Worm (Caenorhabditis elegans): Measurements from ENCODE around the gene F22E5.1.

ce11 chrII:2725561-2725960, 52.0 kb downstream of the F22E5.1 start, which contains the start of the genes T05A8.11 and nep-2:
- TF ChIP-seq ztf-11 (tag; optimal IDR thresholded peaks at IDR 0.05) (no peak), nfya-1 (tag; optimal IDR thresholded peaks at IDR 0.05; ENCODE audit: insufficient read depth) (no peak), pha-4 (tag; optimal IDR thresholded peaks at IDR 0.05) (no peak), lin-15B (tag; optimal IDR thresholded peaks at IDR 0.05) (no peak), nhr-11 (tag; optimal IDR thresholded peaks at IDR 0.05) (no peak), mdl-1 (tag; optimal IDR thresholded peaks at IDR 0.05) (no peak), elt-3 (tag; optimal IDR thresholded peaks at IDR 0.05) (no peak), pqm-1 (tag; optimal IDR thresholded peaks at IDR 0.05) (no peak)
